Worm (Caenorhabditis elegans) whole organism, L1 larva: ENCODE data around the gene ZC443.3.

Experiments used
- aly-2 ChIP-seq: fragments of 150-350 bp; optimal IDR thresholded peaks from 2 replicates; lab custom pipeline; 2014; ENCODE audit warnings: missing biosample characterization, missing genetic modification characterization
- ama-1 ChIP-seq: fragments of 150-350 bp; optimal IDR thresholded peaks from 2 replicates; lab custom pipeline; 2014
- blmp-1 ChIP-seq: fragments of 150-350 bp; optimal IDR thresholded peaks from 2 replicates; lab custom pipeline; 2014; ENCODE audit warnings: missing biosample characterization, missing genetic modification characterization
- ceh-8 ChIP-seq: fragments of 200-800 bp; sonication (Bioruptor generic); optimal IDR thresholded peaks from 2 replicates; lab custom pipeline; 2018; ENCODE audit warnings: mild to moderate bottlenecking, missing genetic modification characterization, moderate library complexity, missing compliant biosample characterization
- ceh-82 ChIP-seq, 3 experiments: fragments of 150-350 bp in 1 of 3; sonication (generic microtip) in 2 of 3; optimal IDR thresholded peaks; 2 replicates each; lab custom pipeline; 2014 to 2017; ENCODE audit warnings: missing biosample characterization in 3 of 3, missing genetic modification characterization in 3 of 3
- ces-1 ChIP-seq: fragments of 150-350 bp; optimal IDR thresholded peaks from 2 replicates; lab custom pipeline; 2014; ENCODE audit warnings: missing biosample characterization, missing genetic modification reagents, missing genetic modification characterization
- dpl-1 ChIP-seq, 3 experiments: fragments of 150-350 bp in 2 of 3; sonication (generic microtip) in 1 of 3; optimal IDR thresholded peaks; 2 replicates each; lab custom pipeline; 2014 to 2017; ENCODE audit warnings: missing biosample characterization in 3 of 3, missing genetic modification characterization in 3 of 3, missing genetic modification reagents in 3 of 3
- efl-3 ChIP-seq: fragments of 200-800 bp; sonication (Bioruptor generic); optimal IDR thresholded peaks from 2 replicates; lab custom pipeline; 2018; ENCODE audit warnings: mild to moderate bottlenecking, missing genetic modification characterization, missing compliant biosample characterization
- egl-13 ChIP-seq: sonication (generic microtip); optimal IDR thresholded peaks from 2 replicates; lab custom pipeline; 2016; ENCODE audit warnings: missing genotype, missing genetic modification reagents, missing genetic modification characterization, missing compliant biosample characterization
- elt-2 ChIP-seq: sonication (generic microtip); optimal IDR thresholded peaks from 2 replicates; lab custom pipeline; 2016; ENCODE audit warnings: missing genetic modification characterization, mild to moderate bottlenecking, inconsistent platforms, missing compliant biosample characterization, missing genetic modification reagents
- elt-3 ChIP-seq, 6 experiments: fragments of 150-350 bp in 1 of 6; sonication (generic microtip); optimal IDR thresholded peaks; 2 replicates each; lab custom pipeline; 2017 to 2018; ENCODE audit warnings: missing biosample characterization in 6 of 6, missing genetic modification characterization in 6 of 6, inconsistent platforms in 1 of 6
- fkh-8 ChIP-seq: sonication (generic microtip); optimal IDR thresholded peaks from 2 replicates; lab custom pipeline; 2016; ENCODE audit warnings: mild to moderate bottlenecking, missing genetic modification characterization, missing compliant biosample characterization
- grh-1 ChIP-seq: fragments of 200-800 bp; sonication (Bioruptor generic); IDR thresholded peaks from 2 replicates; pipeline ENCODE4 v1.3.6; 2022; ENCODE audit warnings: missing genetic modification reagents, missing genetic modification characterization, missing compliant biosample characterization
- hpl-2 ChIP-seq: fragments of 150-350 bp; optimal IDR thresholded peaks from 2 replicates; lab custom pipeline; 2014; ENCODE audit warnings: missing biosample characterization, missing genetic modification reagents, missing genetic modification characterization
- irx-1 ChIP-seq: sonication (generic microtip); optimal IDR thresholded peaks from 2 replicates; lab custom pipeline; 2016; ENCODE audit warnings: missing genetic modification characterization, missing compliant biosample characterization
- isw-1 ChIP-seq: fragments of 200-800 bp; sonication (Bioruptor generic); IDR thresholded peaks from 2 replicates; pipeline ENCODE4 v1.3.6; 2022; ENCODE audit warnings: missing genetic modification characterization, missing compliant biosample characterization
- jun-1 ChIP-seq: fragments of 150-350 bp; optimal IDR thresholded peaks from 2 replicates; lab custom pipeline; 2014; ENCODE audit warnings: missing biosample characterization, missing genetic modification reagents, missing genetic modification characterization
- lir-3 ChIP-seq: sonication (generic microtip); optimal IDR thresholded peaks from 2 replicates; lab custom pipeline; 2016; ENCODE audit warnings: mild to moderate bottlenecking, missing genetic modification characterization, moderate library complexity, missing compliant biosample characterization; ENCODE audit not compliant: poor library complexity
- mab-9 ChIP-seq: fragments of 200-800 bp; sonication (Bioruptor generic); IDR thresholded peaks from 2 replicates; pipeline ENCODE4 v1.3.6; 2022; ENCODE audit warnings: missing genetic modification reagents, missing genetic modification characterization, missing compliant biosample characterization
- nhr-19 ChIP-seq: fragments of 200-800 bp; sonication (Bioruptor generic); conservative IDR thresholded peaks from 2 replicates; pipeline ENCODE4 v1.3.6; 2022; ENCODE audit warnings: missing genetic modification characterization, missing compliant biosample characterization
- nhr-20 ChIP-seq: sonication (generic microtip); optimal IDR thresholded peaks from 2 replicates; lab custom pipeline; 2016; ENCODE audit warnings: mild to moderate bottlenecking, missing genetic modification characterization, missing compliant biosample characterization
- nhr-237 ChIP-seq: fragments of 150-350 bp; optimal IDR thresholded peaks from 2 replicates; lab custom pipeline; 2014; ENCODE audit warnings: missing biosample characterization, missing genetic modification characterization
- nhr-71 ChIP-seq: sonication (generic microtip); optimal IDR thresholded peaks from 2 replicates; lab custom pipeline; 2016; ENCODE audit warnings: mild to moderate bottlenecking, missing genetic modification characterization, moderate library complexity, missing compliant biosample characterization
- nhr-77 ChIP-seq: fragments of 150-350 bp; optimal IDR thresholded peaks from 2 replicates; lab custom pipeline; 2014; ENCODE audit warnings: missing biosample characterization, missing genetic modification characterization
- nhr-84 ChIP-seq: sonication (generic microtip); optimal IDR thresholded peaks from 2 replicates; lab custom pipeline; 2017; ENCODE audit warnings: missing biosample characterization, missing genetic modification characterization
- pag-3 ChIP-seq: sonication (generic microtip); optimal IDR thresholded peaks from 2 replicates; lab custom pipeline; 2017; ENCODE audit warnings: missing genetic modification characterization, mild to moderate bottlenecking, missing compliant biosample characterization, antibody characterized with exemption, borderline replicate concordance; ENCODE audit not compliant: insufficient read depth
- pax-3 ChIP-seq: fragments of 200-800 bp; sonication (Bioruptor generic); optimal IDR thresholded peaks from 2 replicates; lab custom pipeline; 2018; ENCODE audit warnings: mild to moderate bottlenecking, missing genetic modification characterization, moderate library complexity, missing compliant biosample characterization
- pqm-1 ChIP-seq: sonication (generic microtip); optimal IDR thresholded peaks from 3 replicates; lab custom pipeline; 2017; ENCODE audit warnings: missing biosample characterization, missing genetic modification characterization
- rnt-1 ChIP-seq: sonication (generic microtip); optimal IDR thresholded peaks from 2 replicates; lab custom pipeline; 2016; ENCODE audit warnings: mild to moderate bottlenecking, missing genetic modification characterization, moderate library complexity, missing compliant biosample characterization
- skn-1 ChIP-seq: fragments of 150-350 bp; optimal IDR thresholded peaks from 2 replicates; lab custom pipeline; 2014; ENCODE audit warnings: missing biosample characterization, missing genetic modification characterization
- swsn-7 ChIP-seq: sonication (generic microtip); optimal IDR thresholded peaks from 2 replicates; lab custom pipeline; 2016; ENCODE audit warnings: missing genetic modification characterization, missing compliant biosample characterization
- tbx-2 ChIP-seq: sonication (generic microtip); optimal IDR thresholded peaks from 2 replicates; lab custom pipeline; 2016; ENCODE audit warnings: missing genetic modification characterization, missing compliant biosample characterization
- tlp-1 ChIP-seq: fragments of 150-350 bp; optimal IDR thresholded peaks from 2 replicates; lab custom pipeline; 2014; ENCODE audit warnings: missing biosample characterization, missing genetic modification characterization
- unc-30 ChIP-seq: sonication (generic microtip); optimal IDR thresholded peaks from 2 replicates; lab custom pipeline; 2017; ENCODE audit warnings: missing biosample characterization, missing genetic modification characterization
- unc-98 ChIP-seq: fragments of 200-800 bp; sonication (Bioruptor generic); IDR thresholded peaks from 2 replicates; pipeline ENCODE4 v1.3.6; 2022; ENCODE audit warnings: missing genetic modification characterization, missing compliant biosample characterization
- zag-1 ChIP-seq: fragments of 150-350 bp; optimal IDR thresholded peaks from 2 replicates; lab custom pipeline; 2014; ENCODE audit warnings: missing biosample characterization, missing genetic modification characterization
- zip-4 ChIP-seq: fragments of 200-800 bp; sonication (Bioruptor generic); optimal IDR thresholded peaks from 2 replicates; lab custom pipeline; 2018; ENCODE audit warnings: mild to moderate bottlenecking, missing genetic modification characterization, moderate library complexity, missing compliant biosample characterization
- ztf-4 ChIP-seq: fragments of 150-350 bp; optimal IDR thresholded peaks from 2 replicates; lab custom pipeline; 2014; ENCODE audit warnings: missing biosample characterization, missing genetic modification characterization

Gene ZC443.3

DNA sequence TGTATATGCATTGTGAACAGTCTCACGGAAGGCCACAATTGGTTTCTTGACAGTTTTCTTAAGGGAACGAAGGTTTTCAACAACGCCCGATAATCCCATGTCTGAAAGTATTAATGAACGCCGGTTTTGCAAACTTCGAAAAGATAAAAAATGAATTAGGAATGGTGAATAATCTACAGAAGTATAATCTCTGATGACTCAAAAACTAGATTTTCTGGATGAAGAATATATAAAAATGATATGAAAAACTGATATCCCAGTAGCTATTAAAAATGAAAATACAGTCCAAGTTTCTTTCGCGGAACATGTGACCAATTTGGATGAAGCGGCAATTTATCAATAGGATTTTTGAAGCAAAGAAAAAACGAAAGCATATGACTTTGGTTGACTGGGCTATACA lies at the start of gene ZC443.3:
ZC443.3 (minus strand) TSS at position 101 of the 400 bp plus-strand sequence.
- no peak for TF ChIP-seq zip-4 (GFP tag; lab: Kevin White, UChicago)
- no peak for TF ChIP-seq tlp-1 (tag; lab: Kevin White, UChicago)
- peak; percentile 31 for TF ChIP-seq pag-3 (tag; lab: Kevin White, UChicago)
- no peak for TF ChIP-seq egl-13 (tag; lab: Kevin White, UChicago)
- TF ChIP-seq ztf-4 (tag; lab: Kevin White, UChicago), result no peak
- no peak for TF ChIP-seq skn-1
- TF ChIP-seq blmp-1 (tag; lab: Kevin White, UChicago), result peak; percentile 82
- TF ChIP-seq pqm-1, result no peak
- TF ChIP-seq swsn-7 (tag; lab: Kevin White, UChicago), result no peak
- TF ChIP-seq nhr-84, result no peak
- no peak for TF ChIP-seq rnt-1 (tag; lab: Kevin White, UChicago)
- TF ChIP-seq, all 84 proteins: peak for 2

DNA sequence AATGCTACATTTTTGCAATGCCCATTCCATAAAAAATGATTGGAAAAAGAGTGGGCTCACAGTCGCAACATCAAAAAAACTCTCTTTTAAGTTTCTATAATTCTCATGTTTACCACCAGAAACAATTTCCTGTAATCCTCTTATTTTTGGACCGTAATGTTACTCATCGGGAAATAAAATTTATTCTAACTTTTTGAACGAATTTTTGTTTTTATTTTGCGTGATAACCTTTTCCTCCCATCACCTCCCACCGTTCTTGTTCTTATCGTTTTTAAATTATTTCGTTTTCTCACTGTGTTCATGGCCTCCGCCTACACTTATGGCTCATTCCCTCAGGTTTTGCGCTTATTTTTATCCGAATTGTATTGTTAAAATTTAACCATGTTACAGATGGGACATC lies 45.2 kb upstream of the ZC443.3 start, which contains the start of gene anp-1:
anp-1 (plus strand) TSS at position 301 of the 400 bp plus-strand sequence.
- TF ChIP-seq efl-3 (GFP tag; lab: Kevin White, UChicago) (no peak), irx-1 (tag; lab: Kevin White, UChicago) (no peak)

DNA sequence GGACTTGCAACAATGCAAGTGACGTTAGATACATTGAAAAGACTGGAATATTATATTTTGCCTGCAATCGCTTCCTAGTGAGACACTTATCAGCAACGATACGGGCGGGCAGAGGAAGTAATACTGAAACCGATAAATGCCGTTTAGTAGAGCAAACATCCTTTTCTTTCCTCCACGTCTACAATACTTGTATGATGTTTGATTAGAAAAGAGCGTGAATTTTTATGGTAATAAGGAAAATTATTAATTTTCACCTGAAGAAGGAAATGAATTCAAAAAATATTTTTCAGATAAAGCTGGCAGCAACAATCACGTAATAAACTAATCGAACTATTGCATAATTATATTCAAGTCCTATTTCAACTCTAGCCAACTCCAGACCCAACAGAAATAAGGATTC lies 40.8 kb upstream of the ZC443.3 start, which contains the start of gene C44H9.7:
C44H9.7 (minus strand) TSS at position 101 of the 400 bp plus-strand sequence.
- TF ChIP-seq nhr-20 (tag; lab: Kevin White, UChicago) (no peak), egl-13 (tag; lab: Kevin White, UChicago) (no peak), tlp-1 (tag; lab: Kevin White, UChicago) (no peak), elt-2 (tag; lab: Kevin White, UChicago) (peak; percentile 5), ceh-8 (GFP tag; lab: Kevin White, UChicago) (no peak), swsn-7 (tag; lab: Kevin White, UChicago) (no peak)

DNA sequence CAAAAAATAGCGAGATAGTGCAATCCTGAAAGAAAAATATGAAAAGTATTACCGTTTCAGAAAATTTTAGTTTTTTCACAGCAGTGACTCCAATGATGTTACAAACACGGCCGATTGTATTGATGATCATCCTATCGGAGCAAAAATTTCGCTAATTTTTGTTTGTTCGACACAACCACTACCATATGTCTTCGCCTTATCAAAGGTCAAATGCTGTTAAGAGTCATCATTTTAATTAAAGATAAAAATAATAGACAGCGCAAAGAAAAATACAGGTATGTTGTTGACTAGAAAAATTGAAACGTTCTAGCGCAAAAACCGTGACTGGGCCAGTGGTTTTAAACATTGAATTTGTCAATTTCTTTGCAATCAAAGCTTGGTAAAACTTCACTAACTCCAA lies 38.4 kb upstream of the ZC443.3 start:
- TF ChIP-seq ces-1 (GFP tag; lab: Kevin White, UChicago) (no peak), isw-1 (GFP tag; lab: Robert Waterston, UW) (no peak), ceh-82 (tag; optimal IDR thresholded peaks at IDR 0.05; lab: Kevin White, UChicago) (no peak), hpl-2 (GFP tag; lab: Kevin White, UChicago) (no peak), unc-98 (GFP tag; lab: Robert Waterston, UW) (no peak), nhr-71 (tag; lab: Kevin White, UChicago) (no peak), jun-1 (tag; lab: Kevin White, UChicago) (no peak), pax-3 (tag; lab: Kevin White, UChicago) (peak; percentile 20), elt-2 (tag; lab: Kevin White, UChicago) (peak; percentile 49)

DNA sequence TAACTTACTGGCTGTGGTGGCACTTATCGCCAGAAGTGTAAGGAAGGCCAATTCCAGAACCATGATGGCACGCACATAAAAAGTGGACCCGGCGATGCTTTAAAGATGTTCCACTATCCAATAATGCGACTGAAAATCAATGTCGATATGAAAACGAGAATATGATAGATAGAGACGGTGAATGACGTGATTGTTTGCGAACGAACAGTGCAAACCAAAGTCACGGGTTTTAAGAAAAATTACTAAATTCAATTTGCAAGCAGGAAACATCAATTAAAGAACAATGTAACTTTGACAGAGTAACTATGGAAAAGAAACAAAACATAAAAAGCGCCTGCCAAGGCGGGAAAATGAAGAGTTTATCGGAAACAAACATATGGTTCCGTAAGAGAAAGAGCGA lies 35.8 kb upstream of the ZC443.3 start, which contains the start of gene C44H9.5:
C44H9.5 (minus strand) TSS at position 129 of the 400 bp plus-strand sequence.
- TF ChIP-seq zag-1 (tag; lab: Kevin White, UChicago) (no peak), elt-3 (tag; optimal IDR thresholded peaks at IDR 0.05; lab: Kevin White, UChicago) (no peak), ama-1 (lab: Kevin White, UChicago) (no peak), fkh-8 (no peak), tbx-2 (no peak), aly-2 (tag; lab: Kevin White, UChicago) (no peak), nhr-77 (tag; lab: Kevin White, UChicago) (no peak), mab-9 (no peak), nhr-237 (no peak), unc-30 (tag; lab: Kevin White, UChicago) (no peak), ceh-8 (GFP tag; lab: Kevin White, UChicago) (no peak), nhr-71 (tag; lab: Kevin White, UChicago) (no peak), nhr-19 (no peak), grh-1 (no peak), lir-3 (tag; lab: Kevin White, UChicago) (no peak), dpl-1 (GFP tag; optimal IDR thresholded peaks at IDR 0.05; lab: Kevin White, UChicago) (no peak)
